Fruit fly (Drosophila melanogaster) whole organism, embryonic: ENCODE measurements around the gene CG4115.

Experiments used
- Aef1 ChIP-seq: fragments of 200-800 bp; sonication (Bioruptor generic); IDR thresholded peaks from 3 replicates; pipeline ENCODE4 v1.3.6; 2022; ENCODE audit warnings: missing biosample characterization, missing genetic modification characterization
- Antp ChIP-seq: fragments of 200-800 bp; sonication (Bioruptor generic); optimal IDR thresholded peaks from 3 replicates; lab custom pipeline; 2016; ENCODE audit warnings: missing biosample characterization, missing genetic modification characterization
- Blimp-1 ChIP-seq: fragments of 200-800 bp; sonication (Bioruptor generic); optimal IDR thresholded peaks from 3 replicates; lab custom pipeline; 2018; ENCODE audit warnings: missing biosample characterization, missing genetic modification characterization, mild to moderate bottlenecking, moderate library complexity, missing genetic modification reagents
- C15 ChIP-seq: fragments of 200-800 bp; sonication (Bioruptor generic); IDR thresholded peaks from 3 replicates; pipeline ENCODE4 v1.3.6; 2022; ENCODE audit warnings: missing biosample characterization, missing genetic modification characterization
- CG11456 ChIP-seq: fragments of 200-800 bp; sonication (Bioruptor generic); IDR thresholded peaks from 3 replicates; pipeline ENCODE4 v1.3.6; 2022; ENCODE audit warnings: missing biosample characterization, missing genetic modification characterization
- CG13624 ChIP-seq: fragments of 200-800 bp; sonication (Bioruptor generic); optimal IDR thresholded peaks from 2 replicates; lab custom pipeline; 2016; ENCODE audit warnings: missing biosample characterization, missing genetic modification characterization
- CG14050 ChIP-seq: fragments of 200-800 bp; sonication (Bioruptor generic); IDR thresholded peaks from 3 replicates; pipeline ENCODE4 v1.3.6; 2022; ENCODE audit warnings: missing biosample characterization, missing genetic modification characterization
- CG14710 ChIP-seq: fragments of 200-800 bp; sonication (Bioruptor generic); optimal IDR thresholded peaks from 3 replicates; lab custom pipeline; 2019; ENCODE audit warnings: missing biosample characterization, mild to moderate bottlenecking, missing genetic modification characterization, moderate library complexity
- CG1647 ChIP-seq: fragments of 200-800 bp; sonication (Bioruptor generic); optimal IDR thresholded peaks from 3 replicates; lab custom pipeline; 2016; ENCODE audit warnings: missing biosample characterization, missing genetic modification characterization
- CG18476 ChIP-seq: fragments of 200-800 bp; sonication (Bioruptor generic); optimal IDR thresholded peaks from 2 replicates; lab custom pipeline; 2016; ENCODE audit warnings: missing biosample characterization, mild to moderate bottlenecking, missing genetic modification characterization
- CG18599 ChIP-seq: fragments of 200-800 bp; sonication (Bioruptor generic); optimal IDR thresholded peaks from 3 replicates; lab custom pipeline; 2017; ENCODE audit warnings: missing biosample characterization, missing genetic modification characterization, mild to moderate bottlenecking, moderate library complexity, missing genetic modification reagents
- CG18619 ChIP-seq: fragments of 200-800 bp; sonication (Bioruptor generic); optimal IDR thresholded peaks from 3 replicates; lab custom pipeline; 2017; ENCODE audit warnings: missing biosample characterization, mild to moderate bottlenecking, missing genetic modification characterization
- CG31365 ChIP-seq: fragments of 200-800 bp; sonication (Bioruptor generic); optimal IDR thresholded peaks from 2 replicates; lab custom pipeline; 2018; ENCODE audit warnings: missing biosample characterization, mild to moderate bottlenecking, missing genetic modification characterization
- CG34422 ChIP-seq: fragments of 200-800 bp; sonication (Bioruptor generic); IDR thresholded peaks from 3 replicates; pipeline ENCODE4 v1.3.6; 2022; ENCODE audit warnings: missing biosample characterization, missing genetic modification characterization
- CG3847 ChIP-seq: fragments of 200-800 bp; sonication (Bioruptor generic); IDR thresholded peaks from 2 replicates; pipeline ENCODE4 v1.3.6; 2022; ENCODE audit warnings: missing biosample characterization, missing genetic modification characterization
- CG4424 ChIP-seq: fragments of 200-800 bp; sonication (Bioruptor generic); optimal IDR thresholded peaks from 3 replicates; lab custom pipeline; 2016; ENCODE audit warnings: missing biosample characterization, missing genetic modification characterization
- CG4730 ChIP-seq: fragments of 200-800 bp; sonication (Bioruptor generic); IDR thresholded peaks from 2 replicates; pipeline ENCODE4 v1.3.6; 2022; ENCODE audit warnings: missing biosample characterization, missing genetic modification characterization
- CG6791 ChIP-seq: fragments of 200-800 bp; sonication (Bioruptor generic); IDR thresholded peaks from 3 replicates; pipeline ENCODE4 v1.3.6; 2022; ENCODE audit warnings: missing biosample characterization, missing genetic modification characterization; ENCODE audit not compliant: partially characterized antibody
- CG8089 ChIP-seq: fragments of 200-800 bp; sonication (Bioruptor generic); optimal IDR thresholded peaks from 3 replicates; lab custom pipeline; 2016; ENCODE audit warnings: missing biosample characterization, missing genetic modification characterization
- CG8290 ChIP-seq, 3 experiments: fragments of 200-800 bp; sonication (Bioruptor generic); optimal IDR thresholded peaks; 2 replicates each; lab custom pipeline; 2016 to 2019; ENCODE audit warnings: missing biosample characterization in 3 of 3, missing genetic modification characterization in 3 of 3, mild to moderate bottlenecking in 2 of 3, moderate library complexity in 1 of 3
- CG8388 ChIP-seq: fragments of 200-800 bp; sonication (Bioruptor generic); optimal IDR thresholded peaks from 2 replicates; lab custom pipeline; 2019; ENCODE audit warnings: missing biosample characterization, mild to moderate bottlenecking, missing genetic modification characterization, moderate library complexity
- CG8924 ChIP-seq: fragments of 200-800 bp; optimal IDR thresholded peaks from 3 replicates; lab custom pipeline; 2019; ENCODE audit warnings: missing biosample characterization, mild to moderate bottlenecking, missing genetic modification characterization, moderate library complexity
- CG9876 ChIP-seq: fragments of 200-800 bp; sonication (Bioruptor generic); optimal IDR thresholded peaks from 2 replicates; lab custom pipeline; 2016; ENCODE audit warnings: missing biosample characterization, missing genetic modification characterization
- Dbx ChIP-seq: fragments of 200-800 bp; sonication (Bioruptor generic); IDR thresholded peaks from 3 replicates; pipeline ENCODE4 v1.3.6; 2022; ENCODE audit warnings: missing biosample characterization, missing genetic modification characterization
- Nf-YA ChIP-seq: fragments of 200-800 bp; sonication (Bioruptor generic); IDR thresholded peaks from 2 replicates; pipeline ENCODE4 v1.3.6; 2022; ENCODE audit warnings: missing biosample characterization, missing genetic modification characterization
- Sox100B ChIP-seq: fragments of 200-800 bp; sonication (Bioruptor generic); optimal IDR thresholded peaks from 3 replicates; lab custom pipeline; 2018; ENCODE audit warnings: missing biosample characterization, mild to moderate bottlenecking, missing genetic modification characterization
- Sry-δ ChIP-seq: fragments of 200-800 bp; sonication (Bioruptor generic); optimal IDR thresholded peaks from 2 replicates; lab custom pipeline; 2016; ENCODE audit warnings: missing biosample characterization, missing genetic modification characterization
- abd-A ChIP-seq: fragments of 200-800 bp; sonication (Bioruptor generic); optimal IDR thresholded peaks from 3 replicates; lab custom pipeline; 2019; ENCODE audit warnings: missing biosample characterization, mild to moderate bottlenecking, missing genetic modification characterization, moderate library complexity
- bcd ChIP-seq: fragments of 200-800 bp; sonication (Bioruptor generic); optimal IDR thresholded peaks from 2 replicates; lab custom pipeline; 2017; ENCODE audit warnings: missing biosample characterization, mild to moderate bottlenecking, missing genetic modification characterization
- cad ChIP-seq: fragments of >200 bp; optimal IDR thresholded peaks from 2 replicates; lab custom pipeline; 2017; ENCODE audit warnings: missing biosample characterization, missing genetic modification characterization
- da ChIP-seq: fragments of 200-800 bp; sonication (Bioruptor generic); optimal IDR thresholded peaks from 2 replicates; lab custom pipeline; 2016; ENCODE audit warnings: missing biosample characterization, missing genetic modification characterization
- dpn ChIP-seq, 2 experiments: fragments of 200-800 bp; sonication (Bioruptor generic); optimal IDR thresholded peaks; 3 replicates each; lab custom pipeline; 2016; ENCODE audit warnings: missing biosample characterization in 2 of 2, missing genetic modification characterization in 2 of 2
- exex ChIP-seq: fragments of 200-800 bp; sonication (Bioruptor generic); optimal IDR thresholded peaks from 4 replicates; lab custom pipeline; 2018; ENCODE audit warnings: missing biosample characterization, mild to moderate bottlenecking, missing genetic modification characterization, moderate library complexity
- fd3F ChIP-seq: fragments of 200-800 bp; sonication (Bioruptor generic); optimal IDR thresholded peaks from 2 replicates; lab custom pipeline; 2018; ENCODE audit warnings: missing biosample characterization, mild to moderate bottlenecking, missing genetic modification characterization, moderate library complexity
- gce ChIP-seq: fragments of 200-800 bp; sonication (Bioruptor generic); IDR thresholded peaks from 3 replicates; pipeline ENCODE4 v1.3.6; 2022; ENCODE audit warnings: missing biosample characterization, missing genetic modification characterization
- gcm ChIP-seq: fragments of 200-800 bp; sonication (Bioruptor generic); optimal IDR thresholded peaks from 2 replicates; lab custom pipeline; 2019; ENCODE audit warnings: missing biosample characterization, mild to moderate bottlenecking, missing genetic modification characterization, moderate library complexity
- grau ChIP-seq: fragments of 200-800 bp; optimal IDR thresholded peaks from 3 replicates; lab custom pipeline; 2019; ENCODE audit warnings: missing biosample characterization, mild to moderate bottlenecking, missing genetic modification characterization, moderate library complexity
- gsb ChIP-seq: fragments of 200-800 bp; sonication (Bioruptor generic); IDR thresholded peaks from 2 replicates; pipeline ENCODE4 v1.3.6; 2022; ENCODE audit warnings: missing biosample characterization, missing genetic modification characterization
- gsb-n ChIP-seq: fragments of 200-800 bp; sonication (Bioruptor generic); optimal IDR thresholded peaks from 3 replicates; lab custom pipeline; 2018; ENCODE audit warnings: missing biosample characterization, mild to moderate bottlenecking, missing genetic modification characterization
- jing ChIP-seq: fragments of 200-800 bp; sonication (Bioruptor generic); optimal IDR thresholded peaks from 2 replicates; lab custom pipeline; 2018; ENCODE audit warnings: missing biosample characterization, mild to moderate bottlenecking, missing genetic modification characterization
- lbe ChIP-seq: fragments of 200-800 bp; sonication (Bioruptor generic); optimal IDR thresholded peaks from 2 replicates; lab custom pipeline; 2016; ENCODE audit warnings: missing biosample characterization, mild to moderate bottlenecking, missing genetic modification characterization
- pan ChIP-seq, 4 experiments: fragments of >200 bp in 3 of 4; fragments of 200-800 bp in 1 of 4; sonication (Bioruptor generic) in 1 of 4; optimal IDR thresholded peaks in 3 of 4; IDR thresholded peaks in 1 of 4; 2 replicates each; pipeline versions ENCODE4 v1.3.6 to Lab custom; 2017 to 2022; ENCODE audit warnings: missing biosample characterization in 2 of 4, missing genetic modification characterization in 2 of 4, mixed read lengths in 1 of 4
- pb ChIP-seq: fragments of 200-800 bp; sonication (Bioruptor generic); optimal IDR thresholded peaks from 3 replicates; lab custom pipeline; 2016; ENCODE audit warnings: missing biosample characterization, missing genetic modification characterization
- row ChIP-seq: fragments of 200-800 bp; sonication (Bioruptor generic); IDR thresholded peaks from 3 replicates; pipeline ENCODE4 v1.3.6; 2022; ENCODE audit warnings: missing biosample characterization, missing genetic modification characterization
- sc ChIP-seq, 3 experiments: fragments of >200 bp in 2 of 3; fragments of 200-800 bp in 1 of 3; sonication (Bioruptor generic) in 1 of 3; optimal IDR thresholded peaks; 2 replicates in 2 of 3; 3 replicates in 1 of 3; lab custom pipeline; 2017; ENCODE audit warnings: mild to moderate bottlenecking in 1 of 3, missing biosample characterization in 1 of 3, missing genetic modification characterization in 1 of 3, missing genetic modification reagents in 1 of 3
- shn ChIP-seq: fragments of 200-800 bp; sonication (Bioruptor generic); optimal IDR thresholded peaks from 3 replicates; lab custom pipeline; 2016; ENCODE audit warnings: missing biosample characterization, missing genetic modification characterization
- tap ChIP-seq: fragments of 200-800 bp; optimal IDR thresholded peaks from 3 replicates; lab custom pipeline; 2019; ENCODE audit warnings: missing biosample characterization, mild to moderate bottlenecking, missing genetic modification characterization, moderate library complexity
- toy ChIP-seq: fragments of 200-800 bp; sonication (Bioruptor generic); IDR thresholded peaks from 2 replicates; pipeline ENCODE4 v1.3.6; 2022; ENCODE audit warnings: missing biosample characterization, missing genetic modification characterization
- tx ChIP-seq: fragments of 200-800 bp; sonication (Bioruptor generic); optimal IDR thresholded peaks from 2 replicates; lab custom pipeline; 2016; ENCODE audit warnings: missing biosample characterization, missing genetic modification characterization
- unpg ChIP-seq: fragments of 200-800 bp; sonication (Bioruptor generic); optimal IDR thresholded peaks from 3 replicates; lab custom pipeline; 2018; ENCODE audit warnings: missing biosample characterization, mild to moderate bottlenecking, missing genetic modification characterization, moderate library complexity
- usp ChIP-seq: fragments of >200 bp; optimal IDR thresholded peaks from 2 replicates; lab custom pipeline; 2017; ENCODE audit warnings: missing biosample characterization, missing genetic modification characterization

The CG4115 gene

DNA sequence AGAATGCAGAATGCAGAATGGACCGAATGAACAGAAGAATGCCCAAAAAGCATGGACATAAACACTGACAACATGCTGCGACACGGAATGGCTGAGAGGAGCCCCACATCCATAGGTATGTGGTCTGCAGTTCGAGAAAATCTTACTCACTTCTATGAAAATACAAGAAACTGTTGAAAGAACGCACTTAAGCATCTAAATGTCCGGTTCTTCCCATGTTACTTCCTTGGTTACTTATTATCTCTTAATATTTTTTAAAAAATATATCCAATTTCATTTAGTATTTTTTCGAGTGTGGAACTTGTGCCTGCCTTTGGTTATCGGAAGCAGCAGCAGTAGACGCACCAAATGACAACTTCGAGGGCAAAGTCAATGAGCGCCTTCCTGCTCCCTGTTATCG lies 45.6 kb upstream of the CG4115 start (continued):
- no peak for TF ChIP-seq Dbx (GFP tag; lab: Robert Waterston, UW)
- peak; percentile 35 for TF ChIP-seq CG8388 (GFP tag; lab: Kevin White, UChicago)
- TF ChIP-seq Blimp-1 (GFP tag; lab: Kevin White, UChicago), result peak; percentile 7
- no peak for TF ChIP-seq CG14050
- TF ChIP-seq Aef1 (GFP tag; lab: Robert Waterston, UW), result no peak
- no peak for TF ChIP-seq CG6791
- TF ChIP-seq pan (optimal IDR thresholded peaks at IDR 0.05; lab: Kevin White, UChicago), result no peak
- no peak for TF ChIP-seq pan (GFP tag; optimal IDR thresholded peaks at IDR 0.05 in 1 of 2, IDR thresholded peaks at IDR 0.05 in 1 of 2)
- no peak for TF ChIP-seq Sox100B (GFP tag; lab: Kevin White, UChicago)
- no peak; the same call in 2 of the 3 replicates for TF ChIP-seq row
- TF ChIP-seq CG8290 (GFP tag; optimal IDR thresholded peaks at IDR 0.05; lab: Kevin White, UChicago), result no peak
- TF ChIP-seq CG8290 (tag; optimal IDR thresholded peaks at IDR 0.05; lab: Kevin White, UChicago), result no peak
- TF ChIP-seq CG9876 (GFP tag; lab: Kevin White, UChicago), result no peak
- peak; percentile 12 for TF ChIP-seq gcm
- peak; percentile 79 for TF ChIP-seq lbe (GFP tag; lab: Kevin White, UChicago)
- TF ChIP-seq C15 (GFP tag; lab: Robert Waterston, UW), result no peak
- no peak for TF ChIP-seq CG18599
- no peak for TF ChIP-seq fd3F (GFP tag; lab: Kevin White, UChicago)
- TF ChIP-seq CG8089, result no peak
- TF ChIP-seq Antp (GFP tag; lab: Kevin White, UChicago), result no peak
- no peak for TF ChIP-seq CG4424 (GFP tag; lab: Kevin White, UChicago)
- TF ChIP-seq Nf-YA (GFP tag; lab: Robert Waterston, UW), result no peak
- TF ChIP-seq gce (GFP tag; lab: Robert Waterston, UW), result no peak
- no peak for TF ChIP-seq CG4730 (GFP tag; lab: Robert Waterston, UW)
- TF ChIP-seq CG11456 (GFP tag; lab: Robert Waterston, UW), result no peak
- TF ChIP-seq gsb (GFP tag; lab: Robert Waterston, UW), result no peak
- no peak for TF ChIP-seq CG18619
- TF ChIP-seq CG3847 (GFP tag; lab: Robert Waterston, UW), result no peak
- no peak for TF ChIP-seq pb
- no peak for TF ChIP-seq toy
- TF ChIP-seq CG8924 (tag; lab: Kevin White, UChicago), result peak; percentile 10
- TF ChIP-seq gsb-n (tag; lab: Kevin White, UChicago), result peak; percentile 22
- no peak for TF ChIP-seq da (GFP tag; lab: Kevin White, UChicago)
- peak; percentile 9 for TF ChIP-seq CG14710
- TF ChIP-seq dpn (GFP tag; optimal IDR thresholded peaks at IDR 0.05; lab: Kevin White, UChicago), result no peak
- TF ChIP-seq CG1647, result no peak
- TF ChIP-seq jing (GFP tag; lab: Kevin White, UChicago), result peak; percentile 19
- no peak for TF ChIP-seq cad (GFP tag; lab: Kevin White, UChicago)
- TF ChIP-seq CG31365 (tag; lab: Kevin White, UChicago), result no peak
- TF ChIP-seq CG34422, result no peak
- no peak for TF ChIP-seq exex (tag; lab: Kevin White, UChicago)
- no peak for TF ChIP-seq abd-A (tag; lab: Kevin White, UChicago)
- no peak for TF ChIP-seq tap (tag; lab: Kevin White, UChicago)
- no peak for TF ChIP-seq CG13624 (GFP tag; lab: Kevin White, UChicago)
- no peak for TF ChIP-seq Sry-δ
- TF ChIP-seq tx (GFP tag; lab: Kevin White, UChicago), result no peak
- no peak for TF ChIP-seq sc (optimal IDR thresholded peaks at IDR 0.05; lab: Kevin White, UChicago)
- TF ChIP-seq sc (GFP tag; optimal IDR thresholded peaks at IDR 0.05; lab: Kevin White, UChicago), result no peak
- no peak for TF ChIP-seq shn (GFP tag; lab: Kevin White, UChicago)
- TF ChIP-seq usp (GFP tag; lab: Kevin White, UChicago), result no peak
- no peak for TF ChIP-seq grau (tag; lab: Kevin White, UChicago)
- TF ChIP-seq CG18476 (GFP tag; lab: Kevin White, UChicago), result no peak
- no peak for TF ChIP-seq unpg (GFP tag; lab: Kevin White, UChicago)
- no peak for TF ChIP-seq bcd (GFP tag; lab: Kevin White, UChicago)
